Worm (Caenorhabditis elegans): ENCODE measurements around the gene C55B6.5.
A peak's percentile ranks its signal among the peaks of the same experiment; 100 is the strongest.

Gene C55B6.5

ce11 chrX:7205195-7205594 lies at the start of gene C55B6.5:
TSS of gene C55B6.5 (minus strand) at chrX:7205295.
- TF ChIP-seq F13C5.2 (tag; optimal IDR thresholded peaks at IDR 0.05) (no peak), ets-7 (tag; optimal IDR thresholded peaks at IDR 0.05) (no peak), pes-1 (GFP tag; IDR thresholded peaks at IDR 0.05) (no peak), hnd-1 (tag; optimal IDR thresholded peaks at IDR 0.05) (no peak), B0310.2 (tag; optimal IDR thresholded peaks at IDR 0.05) (no peak), hmg-4 (GFP tag; optimal IDR thresholded peaks at IDR 0.05) (no peak), ceh-13 (GFP tag; optimal IDR thresholded peaks at IDR 0.05) (no peak)

- no peak for TF ChIP-seq ceh-36 (tag; optimal IDR thresholded peaks at IDR 0.05)
- TF ChIP-seq hmg-4 (GFP tag; optimal IDR thresholded peaks at IDR 0.05) = no peak
- TF ChIP-seq hnd-1 (tag; optimal IDR thresholded peaks at IDR 0.05) = no peak
- TF ChIP-seq scrt-1 (GFP tag; IDR thresholded peaks at IDR 0.05) = 0 out of 2 replicates have a peak, but pooled peaks have one; percentile 21
- peak; percentile 53 for TF ChIP-seq F13C5.2 (tag; optimal IDR thresholded peaks at IDR 0.05)
- TF ChIP-seq hmbx-1 (tag; optimal IDR thresholded peaks at IDR 0.05) = no peak
- TF ChIP-seq pes-1 (GFP tag; IDR thresholded peaks at IDR 0.05) = no peak
- no peak for TF ChIP-seq tbx-37 (GFP tag; conservative IDR thresholded peaks at IDR 0.05)
- no peak for TF ChIP-seq ama-1 (optimal IDR thresholded peaks at IDR 0.05)
- TF ChIP-seq tra-4 (tag; optimal IDR thresholded peaks at IDR 0.05) = no peak
- TF ChIP-seq B0310.2 (tag; optimal IDR thresholded peaks at IDR 0.05) = no peak
- no peak for TF ChIP-seq ceh-13 (GFP tag; optimal IDR thresholded peaks at IDR 0.05)
- TF ChIP-seq ets-7 (tag; optimal IDR thresholded peaks at IDR 0.05) = no peak
- no peak for TF ChIP-seq sea-1 (GFP tag; conservative IDR thresholded peaks at IDR 0.05)
- no peak for TF ChIP-seq tbx-11 (GFP tag; IDR thresholded peaks at IDR 0.05)
Observed at ce11 chrX:7254558-7254957, 49.5 kb upstream of the C55B6.5 start, which contains the start of gene F46H5.4. TSS of gene F46H5.4 (minus strand) at chrX:7254610.

- no peak for TF ChIP-seq ama-1 (optimal IDR thresholded peaks at IDR 0.05)
- TF ChIP-seq tbx-37 (GFP tag; conservative IDR thresholded peaks at IDR 0.05) = no peak
- TF ChIP-seq tra-4 (tag; optimal IDR thresholded peaks at IDR 0.05) = no peak
- TF ChIP-seq sea-1 (GFP tag; conservative IDR thresholded peaks at IDR 0.05) = no peak
- TF ChIP-seq tbx-11 (GFP tag; IDR thresholded peaks at IDR 0.05) = no peak
- no peak for TF ChIP-seq hnd-1 (tag; optimal IDR thresholded peaks at IDR 0.05)
- no peak for TF ChIP-seq flt-1 (GFP tag; IDR thresholded peaks at IDR 0.05)
- TF ChIP-seq ceh-36 (tag; optimal IDR thresholded peaks at IDR 0.05) = no peak
- TF ChIP-seq ets-7 (tag; optimal IDR thresholded peaks at IDR 0.05) = no peak
- no peak for TF ChIP-seq ceh-13 (GFP tag; optimal IDR thresholded peaks at IDR 0.05)
- TF ChIP-seq aly-1 (tag; optimal IDR thresholded peaks at IDR 0.05) = no peak
- no peak for TF ChIP-seq hmbx-1 (tag; optimal IDR thresholded peaks at IDR 0.05)
- no peak for TF ChIP-seq scrt-1 (GFP tag; IDR thresholded peaks at IDR 0.05)
- no peak for TF ChIP-seq B0310.2 (tag; optimal IDR thresholded peaks at IDR 0.05)
- TF ChIP-seq hmg-4 (GFP tag; optimal IDR thresholded peaks at IDR 0.05) = no peak
Observed at ce11 chrX:7244756-7245155, 39.7 kb upstream of the C55B6.5 start.

ce11 chrX:7242878-7243277 lies 37.8 kb upstream of the C55B6.5 start, which contains the start of gene F46H5.7:
TSS of gene F46H5.7 (minus strand) at chrX:7242983.
- TF ChIP-seq tbx-11 (GFP tag; IDR thresholded peaks at IDR 0.05) (no peak), pes-1 (GFP tag; IDR thresholded peaks at IDR 0.05) (no peak), sea-1 (GFP tag; conservative IDR thresholded peaks at IDR 0.05) (no peak), flt-1 (GFP tag; IDR thresholded peaks at IDR 0.05) (no peak), hnd-1 (tag; optimal IDR thresholded peaks at IDR 0.05) (no peak), aly-1 (tag; optimal IDR thresholded peaks at IDR 0.05) (no peak), F13C5.2 (tag; optimal IDR thresholded peaks at IDR 0.05) (no peak), ceh-13 (GFP tag; optimal IDR thresholded peaks at IDR 0.05) (no peak), scrt-1 (GFP tag; IDR thresholded peaks at IDR 0.05) (no peak), ceh-36 (tag; optimal IDR thresholded peaks at IDR 0.05) (no peak)

- TF ChIP-seq hnd-1 (tag; optimal IDR thresholded peaks at IDR 0.05) = no peak
- TF ChIP-seq tbx-37 (GFP tag; conservative IDR thresholded peaks at IDR 0.05) = no peak
- TF ChIP-seq tra-4 (tag; optimal IDR thresholded peaks at IDR 0.05) = no peak
- no peak for TF ChIP-seq aly-1 (tag; optimal IDR thresholded peaks at IDR 0.05)
- no peak for TF ChIP-seq ets-7 (tag; optimal IDR thresholded peaks at IDR 0.05)
- no peak for TF ChIP-seq sea-1 (GFP tag; conservative IDR thresholded peaks at IDR 0.05)
- TF ChIP-seq hmg-4 (GFP tag; optimal IDR thresholded peaks at IDR 0.05) = no peak
- TF ChIP-seq tbx-11 (GFP tag; IDR thresholded peaks at IDR 0.05) = no peak
- TF ChIP-seq flt-1 (GFP tag; IDR thresholded peaks at IDR 0.05) = no peak
- no peak for TF ChIP-seq F13C5.2 (tag; optimal IDR thresholded peaks at IDR 0.05)
- no peak for TF ChIP-seq ceh-36 (tag; optimal IDR thresholded peaks at IDR 0.05)
- no peak for TF ChIP-seq scrt-1 (GFP tag; IDR thresholded peaks at IDR 0.05)
- no peak for TF ChIP-seq ama-1 (optimal IDR thresholded peaks at IDR 0.05)
- no peak for TF ChIP-seq pes-1 (GFP tag; IDR thresholded peaks at IDR 0.05)
Observed at ce11 chrX:7242119-7242518, 37.0 kb upstream of the C55B6.5 start.

ce11 chrX:7238562-7238961 lies 33.5 kb upstream of the C55B6.5 start, which contains the start of gene F46H5.3:
TSS of gene F46H5.3 (minus strand) at chrX:7238662.
- TF ChIP-seq tbx-11 (GFP tag; IDR thresholded peaks at IDR 0.05) = no peak
- no peak for TF ChIP-seq aly-1 (tag; optimal IDR thresholded peaks at IDR 0.05)
- no peak for TF ChIP-seq ceh-36 (tag; optimal IDR thresholded peaks at IDR 0.05)
- TF ChIP-seq tra-4 (tag; optimal IDR thresholded peaks at IDR 0.05) = no peak
- no peak for TF ChIP-seq scrt-1 (GFP tag; IDR thresholded peaks at IDR 0.05)

ce11 chrX:7236717-7237116 lies 31.6 kb upstream of the C55B6.5 start:
- no peak for TF ChIP-seq ceh-36 (tag; optimal IDR thresholded peaks at IDR 0.05)
- no peak for TF ChIP-seq sea-1 (GFP tag; conservative IDR thresholded peaks at IDR 0.05)
- TF ChIP-seq hmbx-1 (tag; optimal IDR thresholded peaks at IDR 0.05) = no peak
- no peak for TF ChIP-seq F13C5.2 (tag; optimal IDR thresholded peaks at IDR 0.05)
- no peak for TF ChIP-seq tbx-11 (GFP tag; IDR thresholded peaks at IDR 0.05)
- TF ChIP-seq tbx-37 (GFP tag; conservative IDR thresholded peaks at IDR 0.05) = no peak
- TF ChIP-seq tra-4 (tag; optimal IDR thresholded peaks at IDR 0.05) = no peak
- no peak for TF ChIP-seq pes-1 (GFP tag; IDR thresholded peaks at IDR 0.05)
- TF ChIP-seq ceh-13 (GFP tag; optimal IDR thresholded peaks at IDR 0.05) = no peak
- no peak for TF ChIP-seq scrt-1 (GFP tag; IDR thresholded peaks at IDR 0.05)
- TF ChIP-seq ets-7 (tag; optimal IDR thresholded peaks at IDR 0.05) = no peak

ce11 chrX:7234723-7235203 lies 29.7 kb upstream of the C55B6.5 start:
- no peak for TF ChIP-seq F13C5.2 (tag; optimal IDR thresholded peaks at IDR 0.05)
- TF ChIP-seq pes-1 (GFP tag; IDR thresholded peaks at IDR 0.05) = no peak
- peak; percentile 48 for TF ChIP-seq hmg-4 (GFP tag; optimal IDR thresholded peaks at IDR 0.05)

Data from whole organism, early embryonic.